Worm (Caenorhabditis elegans) whole organism, young adult: ENCODE data around the gene T04A8.13.

Experiments used
- ceh-40 ChIP-seq: fragments of 200-800 bp; sonication (Bioruptor generic); IDR thresholded peaks from 2 replicates; pipeline ENCODE4 v1.3.6; 2022; ENCODE audit warnings: missing genetic modification characterization, missing compliant biosample characterization
- dpff-1 ChIP-seq: sonication (generic microtip); optimal IDR thresholded peaks from 2 replicates; lab custom pipeline; 2017; ENCODE audit warnings: mild to moderate bottlenecking, missing genetic modification characterization, missing compliant biosample characterization
- lag-1 ChIP-seq: fragments of 200-800 bp; sonication (Bioruptor generic); IDR thresholded peaks from 2 replicates; pipeline ENCODE4 v1.3.6; 2022; ENCODE audit warnings: missing genetic modification reagents, missing genetic modification characterization, missing compliant biosample characterization
- pha-4 ChIP-seq: fragments of 150-350 bp; sonication (generic microtip); optimal IDR thresholded peaks from 2 replicates; lab custom pipeline; 2014; ENCODE audit warnings: missing biosample characterization, missing genetic modification reagents, missing genetic modification characterization

- TF ChIP-seq pha-4 (no peak), lag-1 (GFP tag; lab: Robert Waterston, UW) (no peak), dpff-1 (no peak), ceh-40 (GFP tag; lab: Robert Waterston, UW) (no peak)
Measured at ce11 chrIII:4703932-4704454, 2.8 kb upstream of the T04A8.13 start, which contains the start of the genes clp-2 and mrpl-16.
